Worm (Caenorhabditis elegans): ENCODE measurements around the gene Y1B5A.1.

DNA sequence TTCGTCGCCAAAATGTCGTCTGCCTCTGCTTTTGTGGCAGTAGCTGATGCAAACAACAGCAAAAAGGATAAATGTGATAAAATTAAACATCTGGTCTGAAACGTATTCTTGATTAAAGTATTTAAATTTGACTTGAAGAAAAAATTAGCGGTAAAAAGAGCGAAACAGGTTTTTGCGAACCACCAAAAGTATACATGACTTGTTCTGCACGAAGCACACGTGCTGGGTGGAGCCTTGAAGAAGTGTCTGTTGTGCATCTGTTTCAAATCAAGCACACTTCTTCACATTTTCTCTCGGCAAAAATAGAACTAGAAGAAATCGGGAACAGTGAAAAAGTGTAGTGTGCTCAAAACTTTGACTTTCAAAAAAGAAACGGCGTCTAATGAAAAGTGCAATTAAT, 21.9 kb upstream of the Y1B5A.1 start, which contains the start of gene B0403.3:
- TF ChIP-seq snpc-4 (tag; optimal IDR thresholded peaks at IDR 0.05) (no peak), ceh-83 (GFP tag; optimal IDR thresholded peaks at IDR 0.05) (no peak), lsy-2 (tag; optimal IDR thresholded peaks at IDR 0.05) (no peak), nhr-28 (tag; optimal IDR thresholded peaks at IDR 0.05) (no peak), nhr-2 (tag; optimal IDR thresholded peaks at IDR 0.05) (no peak), ceh-39 (tag; optimal IDR thresholded peaks at IDR 0.05) (no peak), drap-1 (GFP tag; optimal IDR thresholded peaks at IDR 0.05) (no peak), hlh-1 (tag; optimal IDR thresholded peaks at IDR 0.05) (no peak)

Measured in whole organism, mixed stage, embryonic.